Fruit fly (Drosophila melanogaster) whole organism, prepupa: Measurements from ENCODE around the gene CG32192.

Experiments used
- CG10631 ChIP-seq: fragments of 200-800 bp; sonication (Bioruptor generic); optimal IDR thresholded peaks from 2 replicates; lab custom pipeline; 2016; ENCODE audit warnings: missing biosample characterization, missing genetic modification characterization
- CG11294 ChIP-seq: fragments of 200-800 bp; sonication (Bioruptor generic); IDR thresholded peaks from 2 replicates; pipeline ENCODE4 v1.3.6; 2022; ENCODE audit warnings: missing biosample characterization, missing genetic modification characterization
- CG11762 ChIP-seq: fragments of 200-800 bp; sonication (Bioruptor generic); optimal IDR thresholded peaks from 3 replicates; lab custom pipeline; 2016; ENCODE audit warnings: missing biosample characterization, missing genetic modification characterization; ENCODE audit not compliant: insufficient read depth
- CG15336 ChIP-seq: fragments of 200-800 bp; sonication (Bioruptor generic); IDR thresholded peaks from 2 replicates; pipeline ENCODE4 v1.3.6; 2022; ENCODE audit warnings: missing biosample characterization, missing genetic modification characterization
- CG1621 ChIP-seq: fragments of 200-800 bp; sonication (Bioruptor generic); optimal IDR thresholded peaks from 3 replicates; lab custom pipeline; 2018; ENCODE audit warnings: missing biosample characterization, mild to moderate bottlenecking, missing genetic modification characterization
- CG16779 ChIP-seq: fragments of 200-800 bp; sonication (Bioruptor generic); optimal IDR thresholded peaks from 3 replicates; lab custom pipeline; 2017; ENCODE audit warnings: missing biosample characterization, mild to moderate bottlenecking, missing genetic modification characterization
- CG31627 ChIP-seq: fragments of 200-800 bp; sonication (Bioruptor generic); optimal IDR thresholded peaks from 3 replicates; lab custom pipeline; 2016; ENCODE audit warnings: missing biosample characterization, missing genetic modification characterization
- CG32006 ChIP-seq: fragments of 200-800 bp; sonication (Bioruptor generic); optimal IDR thresholded peaks from 3 replicates; lab custom pipeline; 2017; ENCODE audit warnings: missing biosample characterization, mild to moderate bottlenecking, missing genetic modification characterization
- CG34406 ChIP-seq: fragments of 200-800 bp; sonication (Bioruptor generic); optimal IDR thresholded peaks from 3 replicates; lab custom pipeline; 2016; ENCODE audit warnings: missing biosample characterization, missing genetic modification characterization
- CG6163 ChIP-seq: fragments of 200-800 bp; sonication (Bioruptor generic); IDR thresholded peaks from 3 replicates; pipeline ENCODE4 v1.3.6; 2022; ENCODE audit warnings: missing biosample characterization, missing genetic modification characterization
- CG6276 ChIP-seq: fragments of 200-800 bp; sonication (Bioruptor generic); optimal IDR thresholded peaks from 2 replicates; lab custom pipeline; 2017; ENCODE audit warnings: missing biosample characterization, mild to moderate bottlenecking, missing genetic modification characterization
- CG6792 ChIP-seq: fragments of 200-800 bp; sonication (Bioruptor generic); optimal IDR thresholded peaks from 3 replicates; lab custom pipeline; 2016; ENCODE audit warnings: missing biosample characterization, missing genetic modification characterization
- CG6808 ChIP-seq: fragments of 200-800 bp; sonication (Bioruptor generic); optimal IDR thresholded peaks from 3 replicates; lab custom pipeline; 2017; ENCODE audit warnings: missing biosample characterization, missing genetic modification characterization, mild to moderate bottlenecking, moderate library complexity, missing genetic modification reagents
- CG6854 ChIP-seq: fragments of 200-800 bp; sonication (Bioruptor generic); optimal IDR thresholded peaks from 2 replicates; lab custom pipeline; 2017; ENCODE audit warnings: missing biosample characterization, mild to moderate bottlenecking, missing genetic modification characterization
- CG7368 ChIP-seq: fragments of 200-800 bp; sonication (Bioruptor generic); optimal IDR thresholded peaks from 3 replicates; lab custom pipeline; 2016; ENCODE audit warnings: missing biosample characterization, missing genetic modification characterization
- CG8119 ChIP-seq: fragments of 200-800 bp; sonication (Bioruptor generic); IDR thresholded peaks from 3 replicates; pipeline ENCODE4 v1.3.6; 2022; ENCODE audit warnings: missing biosample characterization, missing genetic modification characterization
- CG8319 ChIP-seq: fragments of 200-800 bp; sonication (Bioruptor generic); optimal IDR thresholded peaks from 3 replicates; lab custom pipeline; 2016; ENCODE audit warnings: missing biosample characterization, missing genetic modification characterization
- CG9139 ChIP-seq: fragments of 200-800 bp; sonication (Bioruptor generic); optimal IDR thresholded peaks from 3 replicates; lab custom pipeline; 2017; ENCODE audit warnings: missing biosample characterization, mild to moderate bottlenecking, missing genetic modification characterization
- Eip75B ChIP-seq: fragments of 200-800 bp; sonication (Bioruptor generic); optimal IDR thresholded peaks from 3 replicates; lab custom pipeline; 2016; ENCODE audit warnings: missing biosample characterization, missing genetic modification characterization
- Eip78C ChIP-seq: fragments of 200-800 bp; sonication (Bioruptor generic); peaks from one replicate; lab custom pipeline; 2016; ENCODE audit warnings: missing biosample characterization, missing genetic modification characterization
- Ets21C ChIP-seq: fragments of 200-800 bp; sonication (Bioruptor generic); optimal IDR thresholded peaks from 3 replicates; lab custom pipeline; 2016; ENCODE audit warnings: missing biosample characterization, missing genetic modification characterization
- Ets96B ChIP-seq: fragments of 200-800 bp; optimal IDR thresholded peaks from 2 replicates; lab custom pipeline; 2019; ENCODE audit warnings: missing biosample characterization, mild to moderate bottlenecking, missing genetic modification characterization, moderate library complexity
- Hr39 ChIP-seq: fragments of 200-800 bp; sonication (Bioruptor generic); optimal IDR thresholded peaks from 2 replicates; lab custom pipeline; 2016; ENCODE audit warnings: missing biosample characterization, missing genetic modification characterization
- Met ChIP-seq: fragments of 200-800 bp; sonication (Bioruptor generic); optimal IDR thresholded peaks from 3 replicates; lab custom pipeline; 2016; ENCODE audit warnings: missing biosample characterization, missing genetic modification characterization
- OdsH ChIP-seq: fragments of 200-800 bp; sonication (Bioruptor generic); optimal IDR thresholded peaks from 3 replicates; lab custom pipeline; 2016; ENCODE audit warnings: missing biosample characterization, missing genetic modification characterization
- Smox ChIP-seq: fragments of 200-800 bp; sonication (Bioruptor generic); optimal IDR thresholded peaks from 3 replicates; lab custom pipeline; 2016; ENCODE audit warnings: missing biosample characterization, missing genetic modification characterization
- Sox14 ChIP-seq: fragments of 200-800 bp; sonication (Bioruptor generic); optimal IDR thresholded peaks from 3 replicates; lab custom pipeline; 2016; ENCODE audit warnings: missing biosample characterization, missing genetic modification characterization
- achi ChIP-seq: fragments of 200-800 bp; sonication (Bioruptor generic); optimal IDR thresholded peaks from 3 replicates; lab custom pipeline; 2016; ENCODE audit warnings: missing biosample characterization, missing genetic modification characterization
- acj6 ChIP-seq: fragments of 200-800 bp; sonication (Bioruptor generic); optimal IDR thresholded peaks from 3 replicates; lab custom pipeline; 2016; ENCODE audit warnings: missing biosample characterization, missing genetic modification characterization
- dac ChIP-seq: fragments of 200-800 bp; sonication (Bioruptor generic); optimal IDR thresholded peaks from 2 replicates; lab custom pipeline; 2017; ENCODE audit warnings: missing biosample characterization, mild to moderate bottlenecking, missing genetic modification characterization
- dsx ChIP-seq: fragments of 200-800 bp; optimal IDR thresholded peaks from 3 replicates; lab custom pipeline; 2019; ENCODE audit warnings: missing biosample characterization, mild to moderate bottlenecking, missing genetic modification characterization, moderate library complexity; ENCODE audit not compliant: poor library complexity, severe bottlenecking
- eg ChIP-seq: fragments of 200-800 bp; sonication (Bioruptor generic); IDR thresholded peaks from 3 replicates; pipeline ENCODE4 v1.3.6; 2022; ENCODE audit warnings: missing biosample characterization, missing genetic modification characterization
- esn ChIP-seq: fragments of 200-800 bp; sonication (Bioruptor generic); optimal IDR thresholded peaks from 2 replicates; lab custom pipeline; 2016; ENCODE audit warnings: missing biosample characterization, mild to moderate bottlenecking, missing genetic modification characterization, moderate library complexity
- fd59A ChIP-seq: fragments of 200-800 bp; sonication (Bioruptor generic); optimal IDR thresholded peaks from 2 replicates; lab custom pipeline; 2017; ENCODE audit warnings: missing biosample characterization, mild to moderate bottlenecking, missing genetic modification characterization, missing genetic modification reagents
- fd85E ChIP-seq: fragments of 200-800 bp; sonication (Bioruptor generic); optimal IDR thresholded peaks from 3 replicates; lab custom pipeline; 2016; ENCODE audit warnings: missing biosample characterization, missing genetic modification characterization
- fkh ChIP-seq: fragments of 200-800 bp; sonication (Bioruptor generic); optimal IDR thresholded peaks from 3 replicates; lab custom pipeline; 2017; ENCODE audit warnings: missing biosample characterization, mild to moderate bottlenecking, missing genetic modification characterization, moderate library complexity
- lz ChIP-seq: fragments of 200-800 bp; sonication (Bioruptor generic); optimal IDR thresholded peaks from 3 replicates; lab custom pipeline; 2016; ENCODE audit warnings: missing biosample characterization, missing genetic modification characterization
- net ChIP-seq: fragments of 200-800 bp; sonication (Bioruptor generic); optimal IDR thresholded peaks from 3 replicates; lab custom pipeline; 2016; ENCODE audit warnings: missing biosample characterization, missing genetic modification characterization
- pdm3 ChIP-seq: fragments of 200-800 bp; sonication (Bioruptor generic); optimal IDR thresholded peaks from 3 replicates; lab custom pipeline; 2016; ENCODE audit warnings: missing biosample characterization, missing genetic modification characterization
- salr ChIP-seq, 2 experiments: fragments of 200-800 bp; sonication (Bioruptor generic); optimal IDR thresholded peaks; 3 replicates each; lab custom pipeline; 2016 to 2018; ENCODE audit warnings: missing biosample characterization in 2 of 2, missing genetic modification characterization in 2 of 2, mild to moderate bottlenecking in 1 of 2
- spab ChIP-seq: fragments of 200-800 bp; sonication (Bioruptor generic); optimal IDR thresholded peaks from 2 replicates; lab custom pipeline; 2017; ENCODE audit warnings: missing biosample characterization, mild to moderate bottlenecking, missing genetic modification characterization, missing genetic modification reagents
- ss ChIP-seq, 2 experiments: fragments of 200-800 bp; sonication (Bioruptor generic); optimal IDR thresholded peaks; 2 replicates in 1 of 2; 3 replicates in 1 of 2; lab custom pipeline; 2017 to 2018; ENCODE audit warnings: mild to moderate bottlenecking in 2 of 2, missing biosample characterization in 2 of 2, missing genetic modification characterization in 2 of 2, moderate library complexity in 1 of 2
- svp ChIP-seq: fragments of 200-800 bp; sonication (Bioruptor generic); peaks from one replicate; lab custom pipeline; 2016; ENCODE audit warnings: missing biosample characterization, missing genetic modification characterization
- vri ChIP-seq: fragments of 200-800 bp; sonication (Bioruptor generic); optimal IDR thresholded peaks from 3 replicates; lab custom pipeline; 2016; ENCODE audit warnings: missing biosample characterization, mild to moderate bottlenecking, missing genetic modification characterization

The CG32192 gene

dm6 chr3L:18011715-18012512 is 28.2 kb upstream of the CG32192 start (continued):
- TF ChIP-seq CG31627 (GFP tag; lab: Kevin White, UChicago) (peak; percentile 100), CG15336 (peak; percentile 91), CG6276 (GFP tag; lab: Kevin White, UChicago) (peak; percentile 84), vri (GFP tag; lab: Kevin White, UChicago) (peak; percentile 100), CG32006 (GFP tag; lab: Kevin White, UChicago) (peak; percentile 92), Ets96B (tag; lab: Kevin White, UChicago) (peak; percentile 88), CG10631 (GFP tag; lab: Kevin White, UChicago) (peak; percentile 97), Smox (GFP tag; lab: Kevin White, UChicago) (peak; percentile 100), OdsH (peak; percentile 97), achi (peak; percentile 97), CG6808 (peak; percentile 80), CG7368 (GFP tag; lab: Kevin White, UChicago) (peak; percentile 96), CG6854 (GFP tag; lab: Kevin White, UChicago) (peak; percentile 99), CG11294 (peak; percentile 57; the same call in 1 of the 2 replicates), CG6792 (peak; percentile 99), Eip75B (peak; percentile 98), Sox14 (GFP tag; lab: Kevin White, UChicago) (peak; percentile 99), dac (peak; percentile 86), CG8119 (peak; percentile 92), pdm3 (peak; percentile 98), CG9139 (GFP tag; lab: Kevin White, UChicago) (peak; percentile 54), lz (GFP tag; lab: Kevin White, UChicago) (peak; percentile 100), Met (GFP tag; lab: Kevin White, UChicago) (peak; percentile 100), dsx (GFP tag; lab: Kevin White, UChicago) (peak; percentile 69), Eip78C (GFP tag; lab: Kevin White, UChicago) (peak; percentile 99), Ets21C (GFP tag; lab: Kevin White, UChicago) (peak; percentile 99), eg (GFP tag; lab: Robert Waterston, UW) (peak; percentile 89), esn (GFP tag; lab: Kevin White, UChicago) (peak; percentile 100), fkh (GFP tag; lab: Kevin White, UChicago) (no peak), Hr39 (GFP tag; lab: Kevin White, UChicago) (peak; percentile 100), CG1621 (tag; lab: Kevin White, UChicago) (peak; percentile 85), CG8319 (GFP tag; lab: Kevin White, UChicago) (peak; percentile 98), spab (GFP tag; lab: Kevin White, UChicago) (peak; percentile 85), CG11762 (GFP tag; lab: Kevin White, UChicago) (peak; percentile 96), acj6 (GFP tag; lab: Kevin White, UChicago) (peak; percentile 99)

DNA sequence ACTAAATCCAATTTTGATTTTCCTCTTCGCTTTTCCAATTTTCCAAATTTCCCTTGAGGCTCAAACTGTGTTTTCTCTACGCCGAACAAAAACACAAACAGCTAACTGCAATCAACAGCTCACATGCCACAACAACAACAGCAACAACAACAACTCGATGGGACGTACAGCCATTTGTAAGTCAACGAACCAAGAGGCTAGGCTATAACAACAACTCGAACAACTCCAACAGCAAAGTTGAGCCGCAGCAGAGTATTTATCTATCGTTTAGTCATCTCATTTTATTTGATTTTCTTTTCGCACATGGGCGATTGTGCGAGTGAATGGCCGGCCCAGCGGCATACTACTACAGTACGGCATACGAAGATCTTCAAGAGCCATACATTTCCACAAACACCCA is 27.3 kb upstream of the CG32192 start:
- TF ChIP-seq fkh (GFP tag; lab: Kevin White, UChicago) (peak; percentile 33), CG10631 (GFP tag; lab: Kevin White, UChicago) (no peak), CG6163 (GFP tag; lab: Robert Waterston, UW) (0 out of 3 replicates have a peak, but pooled peaks have one; percentile 7)

- peak; percentile 11 for TF ChIP-seq CG16779 (tag; lab: Kevin White, UChicago)
- peak; percentile 17 for TF ChIP-seq achi
- TF ChIP-seq fd59A (GFP tag; lab: Kevin White, UChicago): no peak
- peak; percentile 46 for TF ChIP-seq CG1621 (tag; lab: Kevin White, UChicago)
- TF ChIP-seq svp (GFP tag; lab: Kevin White, UChicago): peak; percentile 70
- peak; percentile 36; the same call in 1 of the 3 replicates for TF ChIP-seq eg (GFP tag; lab: Robert Waterston, UW)
- TF ChIP-seq net (GFP tag; lab: Kevin White, UChicago): peak; percentile 14
- TF ChIP-seq dsx (GFP tag; lab: Kevin White, UChicago): peak; percentile 65
- TF ChIP-seq CG34406 (GFP tag; lab: Kevin White, UChicago): no peak
- TF ChIP-seq CG9139 (GFP tag; lab: Kevin White, UChicago): peak; percentile 49
- peak; percentile 34 to 78 for TF ChIP-seq ss (GFP tag; optimal IDR thresholded peaks at IDR 0.05; lab: Kevin White, UChicago)
- peak; percentile 30; the same call in 2 of the 3 replicates for TF ChIP-seq CG6163 (GFP tag; lab: Robert Waterston, UW)
- no peak for TF ChIP-seq CG6792
- TF ChIP-seq CG11762 (GFP tag; lab: Kevin White, UChicago): no peak
- peak in 1 of 2 experiments; percentile 15 for TF ChIP-seq salr (GFP tag; optimal IDR thresholded peaks at IDR 0.05; lab: Kevin White, UChicago)
- peak; percentile 61 for TF ChIP-seq CG6808
- TF ChIP-seq fd85E: peak; percentile 31
- TF ChIP-seq CG8119: peak; percentile 78
Measured at dm6 chr3L:18013186-18013921, 26.8 kb upstream of the CG32192 start.
